Fruit fly (Drosophila melanogaster) whole organism, embryonic: ENCODE measurements around the gene Rab3-GAP.

ENCODE experiments used
- CG10979 ChIP-seq: fragments of 200-800 bp; sonication (Bioruptor generic); optimal IDR thresholded peaks from 2 replicates; lab custom pipeline; 2018; ENCODE audit warnings: missing biosample characterization, mild to moderate bottlenecking, missing genetic modification characterization, moderate library complexity
- CG11504 ChIP-seq: fragments of 200-800 bp; sonication (Bioruptor generic); optimal IDR thresholded peaks from 3 replicates; lab custom pipeline; 2019; ENCODE audit warnings: missing biosample characterization, mild to moderate bottlenecking, missing genetic modification characterization, moderate library complexity
- CG12769 ChIP-seq: fragments of 200-800 bp; sonication (Bioruptor generic); optimal IDR thresholded peaks from 2 replicates; lab custom pipeline; 2019; ENCODE audit warnings: missing biosample characterization, mild to moderate bottlenecking, missing genetic modification characterization, moderate library complexity
- CG14965 ChIP-seq: fragments of 200-800 bp; sonication (Bioruptor generic); optimal IDR thresholded peaks from 2 replicates; lab custom pipeline; 2016; ENCODE audit warnings: missing biosample characterization, missing genetic modification characterization, borderline replicate concordance
- CG17328 ChIP-seq: fragments of 200-800 bp; sonication (Bioruptor generic); IDR thresholded peaks from 2 replicates; pipeline ENCODE4 v1.3.6; 2022; ENCODE audit warnings: missing biosample characterization, missing genetic modification characterization
- CG17359 ChIP-seq: fragments of 200-800 bp; sonication (Bioruptor generic); optimal IDR thresholded peaks from 3 replicates; lab custom pipeline; 2018; ENCODE audit warnings: missing biosample characterization, mild to moderate bottlenecking, missing genetic modification characterization, moderate library complexity
- CG18619 ChIP-seq: fragments of 200-800 bp; sonication (Bioruptor generic); optimal IDR thresholded peaks from 3 replicates; lab custom pipeline; 2017; ENCODE audit warnings: missing biosample characterization, mild to moderate bottlenecking, missing genetic modification characterization
- CG31388 ChIP-seq: fragments of 200-800 bp; sonication (Bioruptor generic); optimal IDR thresholded peaks from 2 replicates; lab custom pipeline; 2016; ENCODE audit warnings: missing biosample characterization, missing genetic modification characterization
- CG33557 ChIP-seq: fragments of 200-800 bp; sonication (Bioruptor generic); optimal IDR thresholded peaks from 2 replicates; lab custom pipeline; 2019; ENCODE audit warnings: missing biosample characterization, mild to moderate bottlenecking, missing genetic modification characterization, moderate library complexity
- CG4617 ChIP-seq: fragments of 200-800 bp; sonication (Bioruptor generic); optimal IDR thresholded peaks from 3 replicates; lab custom pipeline; 2016; ENCODE audit warnings: missing biosample characterization, missing genetic modification characterization, borderline replicate concordance
- CG4730 ChIP-seq: fragments of 200-800 bp; sonication (Bioruptor generic); IDR thresholded peaks from 2 replicates; pipeline ENCODE4 v1.3.6; 2022; ENCODE audit warnings: missing biosample characterization, missing genetic modification characterization
- CG8290 ChIP-seq, 3 experiments: fragments of 200-800 bp; sonication (Bioruptor generic); optimal IDR thresholded peaks; 2 replicates each; lab custom pipeline; 2016 to 2019; ENCODE audit warnings: missing biosample characterization in 3 of 3, missing genetic modification characterization in 3 of 3, mild to moderate bottlenecking in 2 of 3, moderate library complexity in 1 of 3
- CG8359 ChIP-seq: fragments of 200-800 bp; sonication (Bioruptor generic); optimal IDR thresholded peaks from 2 replicates; lab custom pipeline; 2017; ENCODE audit warnings: missing biosample characterization, mild to moderate bottlenecking, missing genetic modification characterization, borderline replicate concordance
- CG8944 ChIP-seq: fragments of 200-800 bp; sonication (Bioruptor generic); optimal IDR thresholded peaks from 3 replicates; lab custom pipeline; 2016; ENCODE audit warnings: missing biosample characterization, missing genetic modification characterization
- CG9215 ChIP-seq: fragments of 200-800 bp; sonication (Bioruptor generic); IDR thresholded peaks from 2 replicates; pipeline ENCODE4 v1.3.6; 2022; ENCODE audit warnings: missing biosample characterization, missing genetic modification characterization
- CG9932 ChIP-seq: fragments of 200-800 bp; sonication (Bioruptor generic); IDR thresholded peaks from 2 replicates; pipeline ENCODE4 v1.3.6; 2022; ENCODE audit warnings: missing biosample characterization, missing genetic modification characterization
- Camta ChIP-seq: fragments of 200-800 bp; sonication (Bioruptor generic); optimal IDR thresholded peaks from 2 replicates; lab custom pipeline; 2016; ENCODE audit warnings: missing biosample characterization, missing genetic modification characterization
- CkIIα-i1 ChIP-seq: fragments of 200-800 bp; sonication (Bioruptor generic); IDR thresholded peaks from 2 replicates; pipeline ENCODE4 v1.3.6; 2022; ENCODE audit warnings: missing biosample characterization, missing genetic modification characterization
- Eip74EF ChIP-seq, 2 experiments: fragments of 200-800 bp in 1 of 2; fragments of >200 bp in 1 of 2; sonication (Bioruptor generic) in 1 of 2; optimal IDR thresholded peaks; 2 replicates each; lab custom pipeline; 2017 to 2019; ENCODE audit warnings: missing biosample characterization in 2 of 2, missing genetic modification characterization in 2 of 2, mild to moderate bottlenecking in 1 of 2, moderate library complexity in 1 of 2
- Hey ChIP-seq: fragments of 200-800 bp; sonication (Bioruptor generic); optimal IDR thresholded peaks from 3 replicates; lab custom pipeline; 2018; ENCODE audit warnings: missing biosample characterization, mild to moderate bottlenecking, missing genetic modification characterization
- Med ChIP-seq: fragments of 200-800 bp; sonication (Bioruptor generic); peaks from one replicate; lab custom pipeline; 2016; ENCODE audit warnings: missing biosample characterization, missing genetic modification characterization, mild to moderate bottlenecking, inconsistent platforms, moderate library complexity
- Neu2 ChIP-seq: fragments of 200-800 bp; sonication (Bioruptor generic); optimal IDR thresholded peaks from 3 replicates; lab custom pipeline; 2016; ENCODE audit warnings: missing biosample characterization, missing genetic modification characterization, borderline replicate concordance
- Nf-YA ChIP-seq: fragments of 200-800 bp; sonication (Bioruptor generic); IDR thresholded peaks from 2 replicates; pipeline ENCODE4 v1.3.6; 2022; ENCODE audit warnings: missing biosample characterization, missing genetic modification characterization
- Nf-YB ChIP-seq: fragments of 200-800 bp; sonication (Bioruptor generic); optimal IDR thresholded peaks from 3 replicates; lab custom pipeline; 2019; ENCODE audit warnings: missing biosample characterization, mild to moderate bottlenecking, missing genetic modification characterization, moderate library complexity
- Pdp1 ChIP-seq, 2 experiments: fragments of 200-800 bp; sonication (Bioruptor generic); optimal IDR thresholded peaks; 3 replicates each; lab custom pipeline; 2016; ENCODE audit warnings: missing biosample characterization in 2 of 2, missing genetic modification characterization in 2 of 2, mild to moderate bottlenecking in 1 of 2, moderate library complexity in 1 of 2
- Usf ChIP-seq: fragments of 200-800 bp; sonication (Bioruptor generic); optimal IDR thresholded peaks from 2 replicates; lab custom pipeline; 2017; ENCODE audit warnings: missing genotype, missing biosample characterization, missing genetic modification characterization
- aop ChIP-seq: fragments of 200-800 bp; sonication (Bioruptor generic); IDR thresholded peaks from 2 replicates; pipeline ENCODE4 v1.3.6; 2022; ENCODE audit warnings: missing biosample characterization, missing genetic modification characterization
- cato ChIP-seq: fragments of 200-800 bp; sonication (Bioruptor generic); optimal IDR thresholded peaks from 2 replicates; lab custom pipeline; 2016; ENCODE audit warnings: missing biosample characterization, missing genetic modification characterization, borderline replicate concordance
- caup ChIP-seq: fragments of 200-800 bp; sonication (Bioruptor generic); optimal IDR thresholded peaks from 3 replicates; lab custom pipeline; 2017; ENCODE audit warnings: missing biosample characterization, mild to moderate bottlenecking, missing genetic modification characterization, moderate library complexity; ENCODE audit not compliant: severe bottlenecking
- chinmo ChIP-seq: fragments of 200-800 bp; sonication (Bioruptor generic); IDR thresholded peaks from 4 replicates; pipeline ENCODE4 v1.3.6; 2022; ENCODE audit warnings: missing biosample characterization, missing genetic modification characterization; ENCODE audit not compliant: partially characterized antibody
- crol ChIP-seq: fragments of 200-800 bp; sonication (Bioruptor generic); IDR thresholded peaks from 2 replicates; pipeline ENCODE4 v1.3.6; 2022; ENCODE audit warnings: missing biosample characterization, missing genetic modification characterization
- danr ChIP-seq: fragments of 200-800 bp; sonication (Bioruptor generic); IDR thresholded peaks from 2 replicates; pipeline ENCODE4 v1.3.6; 2022; ENCODE audit warnings: missing biosample characterization, missing genetic modification characterization
- exex ChIP-seq: fragments of 200-800 bp; sonication (Bioruptor generic); optimal IDR thresholded peaks from 4 replicates; lab custom pipeline; 2018; ENCODE audit warnings: missing biosample characterization, mild to moderate bottlenecking, missing genetic modification characterization, moderate library complexity
- eyg ChIP-seq: fragments of 200-800 bp; sonication (Bioruptor generic); optimal IDR thresholded peaks from 3 replicates; lab custom pipeline; 2016; ENCODE audit warnings: missing biosample characterization, missing genetic modification characterization
- fd3F ChIP-seq: fragments of 200-800 bp; sonication (Bioruptor generic); optimal IDR thresholded peaks from 2 replicates; lab custom pipeline; 2018; ENCODE audit warnings: missing biosample characterization, mild to moderate bottlenecking, missing genetic modification characterization, moderate library complexity
- grau ChIP-seq: fragments of 200-800 bp; optimal IDR thresholded peaks from 3 replicates; lab custom pipeline; 2019; ENCODE audit warnings: missing biosample characterization, mild to moderate bottlenecking, missing genetic modification characterization, moderate library complexity
- ind ChIP-seq: fragments of 200-800 bp; sonication (Bioruptor generic); optimal IDR thresholded peaks from 3 replicates; lab custom pipeline; 2016; ENCODE audit warnings: missing biosample characterization, missing genetic modification characterization
- inv ChIP-seq: fragments of 200-800 bp; sonication (Bioruptor generic); IDR thresholded peaks from 2 replicates; pipeline ENCODE4 v1.3.6; 2022; ENCODE audit warnings: missing biosample characterization, missing genetic modification characterization; ENCODE audit not compliant: partially characterized antibody
- kay ChIP-seq: fragments of 200-800 bp; sonication (Bioruptor generic); optimal IDR thresholded peaks from 2 replicates; lab custom pipeline; 2016; ENCODE audit warnings: missing biosample characterization, missing genetic modification characterization
- kni ChIP-seq: fragments of 200-800 bp; sonication (Bioruptor generic); optimal IDR thresholded peaks from 3 replicates; lab custom pipeline; 2017; ENCODE audit warnings: mild to moderate bottlenecking, missing biosample characterization, missing genetic modification reagents, missing genetic modification characterization
- lilli ChIP-seq: fragments of 200-800 bp; sonication (Bioruptor generic); optimal IDR thresholded peaks from 3 replicates; lab custom pipeline; 2016; ENCODE audit warnings: missing biosample characterization, missing genetic modification characterization
- lola ChIP-seq, 3 experiments: fragments of >200 bp in 2 of 3; fragments of 200-800 bp in 1 of 3; sonication (Bioruptor generic) in 1 of 3; optimal IDR thresholded peaks; 2 replicates each; lab custom pipeline; 2017 to 2019; ENCODE audit warnings: missing biosample characterization in 3 of 3, missing genetic modification characterization in 3 of 3, mild to moderate bottlenecking in 1 of 3, moderate library complexity in 1 of 3
- mld ChIP-seq: fragments of 200-800 bp; sonication (Bioruptor generic); IDR thresholded peaks from 3 replicates; pipeline ENCODE4 v1.3.6; 2022; ENCODE audit warnings: missing biosample characterization, missing genetic modification characterization; ENCODE audit not compliant: partially characterized antibody
- pros ChIP-seq: fragments of 200-800 bp; sonication (Bioruptor generic); optimal IDR thresholded peaks from 3 replicates; lab custom pipeline; 2019; ENCODE audit warnings: missing biosample characterization, mild to moderate bottlenecking, missing genetic modification characterization, moderate library complexity
- scrt ChIP-seq: fragments of 200-800 bp; sonication (Bioruptor generic); optimal IDR thresholded peaks from 2 replicates; lab custom pipeline; 2018; ENCODE audit warnings: missing biosample characterization, mild to moderate bottlenecking, missing genetic modification characterization, moderate library complexity
- sob ChIP-seq: fragments of 200-800 bp; sonication (Bioruptor generic); IDR thresholded peaks from 2 replicates; pipeline ENCODE4 v1.3.6; 2022; ENCODE audit warnings: missing biosample characterization, missing genetic modification characterization
- sr ChIP-seq: fragments of 200-800 bp; sonication (Bioruptor generic); IDR thresholded peaks from 3 replicates; pipeline ENCODE4 v1.3.6; 2022; ENCODE audit warnings: missing biosample characterization, missing genetic modification characterization
- sug ChIP-seq: fragments of 200-800 bp; optimal IDR thresholded peaks from 2 replicates; lab custom pipeline; 2019; ENCODE audit warnings: missing biosample characterization, mild to moderate bottlenecking, missing genetic modification characterization, moderate library complexity
- tgo ChIP-seq: fragments of 200-800 bp; sonication (Bioruptor generic); IDR thresholded peaks from 3 replicates; pipeline ENCODE4 v1.3.6; 2022; ENCODE audit warnings: missing biosample characterization, missing genetic modification characterization
- vfl ChIP-seq: fragments of 200-800 bp; sonication (Bioruptor generic); optimal IDR thresholded peaks from 2 replicates; lab custom pipeline; 2016; ENCODE audit warnings: missing biosample characterization, missing genetic modification characterization

The Rab3-GAP gene

DNA sequence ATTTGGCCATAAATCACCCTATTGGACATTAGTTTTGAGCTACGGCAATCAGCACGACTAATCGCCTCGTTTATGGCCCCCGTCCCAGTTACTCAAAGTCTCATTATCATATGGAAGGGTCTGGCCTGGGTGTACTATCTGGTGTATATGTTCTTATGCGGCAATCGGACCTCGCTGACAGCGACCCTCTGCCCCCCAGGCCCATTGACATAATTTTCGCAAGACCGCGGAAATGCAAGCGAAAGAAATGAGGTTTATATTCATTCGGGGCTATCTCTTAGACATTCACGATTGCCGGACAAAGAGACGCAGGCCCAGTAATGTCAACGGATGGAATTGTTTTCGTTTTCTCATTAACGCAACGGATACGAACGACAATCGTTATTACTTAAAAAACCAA, 34.2 kb downstream of the Rab3-GAP start:
- TF ChIP-seq vfl, result no peak
- TF ChIP-seq Neu2 (GFP tag; lab: Kevin White, UChicago), result peak; percentile 30
- no peak for TF ChIP-seq caup (GFP tag; lab: Kevin White, UChicago)
- TF ChIP-seq Nf-YA (GFP tag; lab: Robert Waterston, UW), result no peak
- no peak for TF ChIP-seq CG8944 (GFP tag; lab: Kevin White, UChicago)
- TF ChIP-seq sr (GFP tag; lab: Robert Waterston, UW), result no peak
- TF ChIP-seq CG14965 (GFP tag; lab: Kevin White, UChicago), result no peak
- no peak for TF ChIP-seq CG9215 (GFP tag; lab: Robert Waterston, UW)
- no peak for TF ChIP-seq CG17359
- no peak for TF ChIP-seq CG4730 (GFP tag; lab: Robert Waterston, UW)
- no peak for TF ChIP-seq Nf-YB (GFP tag; lab: Kevin White, UChicago)
- no peak for TF ChIP-seq CG8359 (GFP tag; lab: Kevin White, UChicago)
- TF ChIP-seq sob (GFP tag; lab: Robert Waterston, UW), result no peak
- TF ChIP-seq crol (GFP tag; lab: Robert Waterston, UW), result 0 out of 2 replicates have a peak, but pooled peaks have one; percentile 22
- TF ChIP-seq danr (GFP tag; lab: Robert Waterston, UW), result no peak
- no peak for TF ChIP-seq CG9932 (GFP tag; lab: Robert Waterston, UW)
- no peak for TF ChIP-seq lola (GFP tag; optimal IDR thresholded peaks at IDR 0.05; lab: Kevin White, UChicago)
- TF ChIP-seq CG12769 (tag; lab: Kevin White, UChicago), result no peak
- no peak for TF ChIP-seq ind (GFP tag; lab: Kevin White, UChicago)
- peak; percentile 43 for TF ChIP-seq sug (tag; lab: Kevin White, UChicago)
- TF ChIP-seq inv (GFP tag; lab: Robert Waterston, UW), result no peak
- no peak for TF ChIP-seq eyg
- no peak for TF ChIP-seq Usf
- peak; percentile 69 for TF ChIP-seq exex
- no peak for TF ChIP-seq CG8290 (GFP tag; optimal IDR thresholded peaks at IDR 0.05; lab: Kevin White, UChicago)
- peak in 1 of 2 experiments; percentile 14 for TF ChIP-seq CG8290 (tag; optimal IDR thresholded peaks at IDR 0.05; lab: Kevin White, UChicago)
- TF ChIP-seq CG4617 (GFP tag; lab: Kevin White, UChicago), result no peak
- TF ChIP-seq fd3F (GFP tag; lab: Kevin White, UChicago), result no peak
- TF ChIP-seq CG33557 (GFP tag; lab: Kevin White, UChicago), result no peak
- TF ChIP-seq Eip74EF (GFP tag; optimal IDR thresholded peaks at IDR 0.05; lab: Kevin White, UChicago), result peak in 1 of 2 experiments; percentile 69
- no peak for TF ChIP-seq grau (tag; lab: Kevin White, UChicago)
- no peak for TF ChIP-seq CG18619 (GFP tag; lab: Kevin White, UChicago)
- TF ChIP-seq scrt (GFP tag; lab: Kevin White, UChicago), result no peak
- peak in 1 of 2 experiments; percentile 43 for TF ChIP-seq Pdp1 (GFP tag; optimal IDR thresholded peaks at IDR 0.05; lab: Kevin White, UChicago)
- no peak for TF ChIP-seq cato (GFP tag; lab: Kevin White, UChicago)
- no peak for TF ChIP-seq tgo (GFP tag; lab: Robert Waterston, UW)
- TF ChIP-seq kay, result no peak
- no peak for TF ChIP-seq CG11504 (tag; lab: Kevin White, UChicago)

DNA sequence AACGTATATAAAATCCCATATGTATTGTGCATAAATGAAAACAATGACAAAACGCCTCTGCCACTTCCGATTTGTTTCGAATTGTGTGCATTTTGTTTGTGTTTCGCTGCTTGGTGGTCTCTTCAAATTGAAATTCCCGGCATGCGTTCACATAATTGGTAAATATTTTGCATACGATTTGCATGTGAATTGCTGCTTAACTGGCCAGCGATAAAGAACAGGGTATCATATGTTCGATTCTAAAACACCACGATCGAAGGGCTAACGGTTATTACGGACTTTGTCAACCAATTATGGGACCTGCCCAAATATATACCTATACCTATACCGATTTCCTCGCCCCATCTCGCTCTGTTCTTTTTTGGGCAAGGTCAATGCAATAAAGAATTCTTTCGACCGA, 34.9 kb downstream of the Rab3-GAP start:
- TF ChIP-seq lilli (no peak), aop (GFP tag; lab: Robert Waterston, UW) (no peak), CkIIα-i1 (GFP tag; lab: Robert Waterston, UW) (no peak), Med (peak; percentile 63), CG17328 (GFP tag; lab: Robert Waterston, UW) (no peak), kay (no peak), chinmo (GFP tag; lab: Robert Waterston, UW) (0 out of 4 replicates have a peak, but pooled peaks have one; percentile 34), mld (GFP tag; lab: Robert Waterston, UW) (no peak), kni (GFP tag; lab: Kevin White, UChicago) (peak; percentile 51), CG31388 (GFP tag; lab: Kevin White, UChicago) (no peak), pros (GFP tag; lab: Kevin White, UChicago) (no peak), Hey (tag; lab: Kevin White, UChicago) (no peak), Camta (GFP tag; lab: Kevin White, UChicago) (no peak), CG10979 (tag; lab: Kevin White, UChicago) (no peak)
